Fruit fly (Drosophila melanogaster): ENCODE data around the gene CG13251.

Gene CG13251

DNA sequence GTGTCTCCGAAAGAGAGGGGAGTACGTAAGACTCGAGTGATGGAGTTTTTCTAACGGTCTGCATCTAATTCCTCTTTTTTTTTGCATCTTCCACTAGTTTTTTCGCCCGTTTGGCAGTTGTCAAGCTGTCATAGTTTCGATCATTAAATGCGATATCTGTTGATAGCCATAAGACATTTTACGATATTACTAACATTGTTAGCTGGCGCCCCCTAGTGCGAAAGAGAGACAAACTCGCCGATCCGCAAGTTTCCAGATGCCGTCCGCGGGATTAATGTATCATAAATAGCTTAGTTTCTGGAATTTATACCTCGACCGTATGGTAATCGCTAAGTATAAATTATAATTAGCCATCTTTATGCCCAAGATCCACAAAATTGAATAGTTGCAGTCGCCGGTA, 14.8 kb upstream of the CG13251 start:
- no peak for TF ChIP-seq pan (optimal IDR thresholded peaks at IDR 0.05)
- TF ChIP-seq usp (GFP tag; optimal IDR thresholded peaks at IDR 0.05): no peak
- TF ChIP-seq EcR (GFP tag; optimal IDR thresholded peaks at IDR 0.05): no peak
- TF ChIP-seq Dll (optimal IDR thresholded peaks at IDR 0.05): no peak
- TF ChIP-seq psq (optimal IDR thresholded peaks at IDR 0.05): no peak
- no peak for TF ChIP-seq CG8478 (optimal IDR thresholded peaks at IDR 0.05)

dm6 chr3L:20623139-20623538, 13.9 kb upstream of the CG13251 start:
- TF ChIP-seq psq (optimal IDR thresholded peaks at IDR 0.05) (no peak), CG8478 (optimal IDR thresholded peaks at IDR 0.05) (no peak), EcR (GFP tag; optimal IDR thresholded peaks at IDR 0.05) (no peak), Dll (optimal IDR thresholded peaks at IDR 0.05) (no peak), usp (GFP tag; optimal IDR thresholded peaks at IDR 0.05) (no peak), pan (optimal IDR thresholded peaks at IDR 0.05) (no peak)

- TF ChIP-seq psq (optimal IDR thresholded peaks at IDR 0.05) (no peak), CG8478 (optimal IDR thresholded peaks at IDR 0.05) (no peak), pan (optimal IDR thresholded peaks at IDR 0.05) (no peak), Dll (optimal IDR thresholded peaks at IDR 0.05) (no peak)
Measured at dm6 chr3L:20623566-20623965, 13.4 kb upstream of the CG13251 start.

- TF ChIP-seq CG8478 (optimal IDR thresholded peaks at IDR 0.05): no peak
- TF ChIP-seq Dll (optimal IDR thresholded peaks at IDR 0.05): no peak
- no peak for TF ChIP-seq psq (optimal IDR thresholded peaks at IDR 0.05)
- no peak for TF ChIP-seq pan (optimal IDR thresholded peaks at IDR 0.05)
- no peak for TF ChIP-seq usp (GFP tag; optimal IDR thresholded peaks at IDR 0.05)
- TF ChIP-seq EcR (GFP tag; optimal IDR thresholded peaks at IDR 0.05): no peak
Measured at dm6 chr3L:20624626-20625025, 12.4 kb upstream of the CG13251 start.

DNA sequence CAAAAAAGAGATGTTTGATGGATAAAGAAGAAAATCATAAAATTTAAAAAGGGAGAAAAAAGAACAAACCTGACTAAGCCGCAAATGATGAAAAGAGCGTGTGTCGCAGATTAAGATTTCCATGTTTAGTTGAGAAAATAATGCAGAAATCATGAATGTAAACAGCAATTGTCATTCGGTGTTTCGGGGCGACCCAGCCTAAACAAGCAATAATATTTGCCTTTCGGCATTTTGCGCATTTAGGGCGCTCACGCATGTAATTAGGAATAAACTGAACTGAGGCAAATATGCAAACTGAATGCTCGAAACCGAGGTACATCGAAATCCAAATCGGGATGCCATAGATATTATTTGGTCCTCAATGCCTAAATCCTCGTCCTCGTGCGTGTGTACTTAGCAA, 7.8 kb upstream of the CG13251 start:
- TF ChIP-seq CG8478 (optimal IDR thresholded peaks at IDR 0.05): no peak
- no peak for TF ChIP-seq pan (optimal IDR thresholded peaks at IDR 0.05)
- no peak for TF ChIP-seq psq (optimal IDR thresholded peaks at IDR 0.05)
- TF ChIP-seq Dll (optimal IDR thresholded peaks at IDR 0.05): no peak
- TF ChIP-seq EcR (GFP tag; optimal IDR thresholded peaks at IDR 0.05): no peak
- TF ChIP-seq usp (GFP tag; optimal IDR thresholded peaks at IDR 0.05): no peak

dm6 chr3L:20630602-20631001, 6.4 kb upstream of the CG13251 start:
- peak; percentile 72 for TF ChIP-seq pan (optimal IDR thresholded peaks at IDR 0.05)
- no peak for TF ChIP-seq CG8478 (optimal IDR thresholded peaks at IDR 0.05)

- no peak for TF ChIP-seq CG8478 (optimal IDR thresholded peaks at IDR 0.05)
Measured at dm6 chr3L:20631836-20632235, 5.2 kb upstream of the CG13251 start.

- TF ChIP-seq usp (GFP tag; optimal IDR thresholded peaks at IDR 0.05) (no peak), pan (optimal IDR thresholded peaks at IDR 0.05) (no peak), EcR (GFP tag; optimal IDR thresholded peaks at IDR 0.05) (no peak), psq (optimal IDR thresholded peaks at IDR 0.05) (no peak), Dll (optimal IDR thresholded peaks at IDR 0.05) (no peak), CG8478 (optimal IDR thresholded peaks at IDR 0.05) (no peak)
Measured at dm6 chr3L:20632320-20632719, 4.7 kb upstream of the CG13251 start.

DNA sequence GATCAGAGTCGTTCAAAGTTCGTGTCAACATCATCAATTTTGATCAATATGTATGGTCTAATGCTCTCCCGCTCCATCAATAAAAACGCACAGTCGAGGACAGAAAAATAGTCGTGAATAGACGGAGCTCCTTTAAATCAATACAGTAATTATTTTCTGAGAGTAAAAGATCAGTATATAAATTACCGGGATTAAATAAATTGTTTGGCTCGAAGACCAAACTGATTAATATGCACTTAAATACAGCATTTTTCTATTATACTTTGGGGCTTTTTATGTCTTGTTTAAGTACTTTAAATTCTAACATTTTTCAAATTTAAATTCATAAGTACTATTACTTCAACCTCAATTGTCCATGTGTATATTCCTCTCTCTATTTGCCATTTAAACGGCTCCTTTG, 2.5 kb upstream of the CG13251 start:
- TF ChIP-seq usp (GFP tag; optimal IDR thresholded peaks at IDR 0.05) (no peak), CG8478 (optimal IDR thresholded peaks at IDR 0.05) (no peak), Dll (optimal IDR thresholded peaks at IDR 0.05) (no peak), pan (optimal IDR thresholded peaks at IDR 0.05) (no peak), psq (optimal IDR thresholded peaks at IDR 0.05) (no peak), EcR (GFP tag; optimal IDR thresholded peaks at IDR 0.05) (no peak)

- no peak for TF ChIP-seq pan (optimal IDR thresholded peaks at IDR 0.05)
- no peak for TF ChIP-seq Dll (optimal IDR thresholded peaks at IDR 0.05)
- no peak for TF ChIP-seq EcR (GFP tag; optimal IDR thresholded peaks at IDR 0.05)
- TF ChIP-seq CG8478 (optimal IDR thresholded peaks at IDR 0.05): no peak
- TF ChIP-seq usp (GFP tag; optimal IDR thresholded peaks at IDR 0.05): no peak
- no peak for TF ChIP-seq psq (optimal IDR thresholded peaks at IDR 0.05)
Measured at dm6 chr3L:20635590-20636139, 1.3 kb upstream of the CG13251 start.

DNA sequence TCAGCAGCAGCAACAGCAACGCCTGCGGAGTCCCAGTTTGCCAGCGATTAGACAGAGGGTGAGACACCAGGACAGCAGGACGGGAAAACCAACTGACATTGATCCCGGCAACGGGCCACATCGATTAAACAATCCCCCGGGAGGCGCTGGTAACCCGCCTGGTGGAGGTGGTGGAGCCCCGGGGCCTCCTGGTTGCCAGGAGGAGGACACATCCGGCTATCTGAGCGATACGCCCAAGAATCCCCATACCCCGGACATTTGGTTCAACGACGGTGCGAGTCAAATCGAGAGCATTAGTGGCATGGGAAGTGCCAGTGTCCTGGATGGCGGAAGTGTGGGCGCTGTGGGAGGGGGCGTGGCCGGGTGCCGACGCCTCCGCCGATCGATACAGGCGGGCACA, 846 bp downstream of the CG13251 start:
- TF ChIP-seq EcR (GFP tag; optimal IDR thresholded peaks at IDR 0.05) (no peak), Dll (optimal IDR thresholded peaks at IDR 0.05) (no peak), usp (GFP tag; optimal IDR thresholded peaks at IDR 0.05) (no peak), psq (optimal IDR thresholded peaks at IDR 0.05) (no peak), pan (optimal IDR thresholded peaks at IDR 0.05) (no peak), CG8478 (optimal IDR thresholded peaks at IDR 0.05) (no peak)

DNA sequence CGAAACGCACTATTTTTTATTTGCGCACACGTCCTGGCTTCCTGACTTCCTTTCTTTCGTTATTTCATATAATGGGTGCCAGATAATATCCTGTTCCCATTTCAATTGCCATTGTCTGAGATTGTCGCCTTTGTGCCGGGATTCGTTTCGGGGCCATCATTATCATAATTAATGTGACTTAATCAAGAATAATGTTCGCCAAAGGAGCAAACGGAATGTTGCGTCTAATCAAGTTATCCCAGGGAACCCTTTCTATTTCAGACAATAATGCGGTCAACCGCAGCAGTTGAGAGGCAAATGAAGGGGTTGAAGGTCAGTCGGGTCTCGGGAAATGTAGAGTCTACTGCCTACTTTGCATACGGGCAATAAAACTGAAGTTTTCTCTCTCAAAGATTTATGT, 6.8 kb downstream of the CG13251 start:
- no peak for TF ChIP-seq pan (optimal IDR thresholded peaks at IDR 0.05)
- no peak for TF ChIP-seq EcR (GFP tag; optimal IDR thresholded peaks at IDR 0.05)
- TF ChIP-seq psq (optimal IDR thresholded peaks at IDR 0.05): no peak
- TF ChIP-seq Dll (optimal IDR thresholded peaks at IDR 0.05): no peak
- no peak for TF ChIP-seq CG8478 (optimal IDR thresholded peaks at IDR 0.05)
- no peak for TF ChIP-seq usp (GFP tag; optimal IDR thresholded peaks at IDR 0.05)

DNA sequence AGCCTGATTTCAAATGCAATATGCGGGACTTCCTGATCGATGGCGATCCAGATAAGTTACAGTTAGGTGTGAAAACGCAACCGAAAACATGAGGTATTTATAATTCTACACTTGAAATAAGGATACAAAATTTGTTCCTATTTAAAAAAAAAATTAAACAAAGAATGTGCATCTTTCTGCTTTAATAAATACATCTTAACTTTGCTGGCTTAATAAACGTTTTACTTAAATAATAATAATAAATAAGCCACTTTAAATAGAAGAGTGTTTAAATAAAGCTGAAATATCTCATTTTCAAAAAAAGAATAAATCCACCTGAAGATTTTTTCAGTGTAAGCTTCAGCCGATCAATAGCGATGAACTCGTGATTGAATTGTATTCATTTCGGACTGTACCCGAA, 7.6 kb downstream of the CG13251 start:
- TF ChIP-seq CG8478 (optimal IDR thresholded peaks at IDR 0.05) (no peak), pan (optimal IDR thresholded peaks at IDR 0.05) (no peak), usp (GFP tag; optimal IDR thresholded peaks at IDR 0.05) (no peak), psq (optimal IDR thresholded peaks at IDR 0.05) (no peak), Dll (optimal IDR thresholded peaks at IDR 0.05) (no peak), EcR (GFP tag; optimal IDR thresholded peaks at IDR 0.05) (no peak)
